Worm (Caenorhabditis elegans) whole organism, mixed stage, embryonic: ENCODE data around the gene clec-32.

Experiments used
- elt-3 ChIP-seq: fragments of 150-350 bp; optimal IDR thresholded peaks from 2 replicates; lab custom pipeline; 2014; ENCODE audit warnings: missing biosample characterization, missing genetic modification characterization
- snpc-4 ChIP-seq: fragments of 150-350 bp; optimal IDR thresholded peaks from 2 replicates; lab custom pipeline; 2014; ENCODE audit warnings: missing biosample characterization, missing genetic modification characterization

DNA sequence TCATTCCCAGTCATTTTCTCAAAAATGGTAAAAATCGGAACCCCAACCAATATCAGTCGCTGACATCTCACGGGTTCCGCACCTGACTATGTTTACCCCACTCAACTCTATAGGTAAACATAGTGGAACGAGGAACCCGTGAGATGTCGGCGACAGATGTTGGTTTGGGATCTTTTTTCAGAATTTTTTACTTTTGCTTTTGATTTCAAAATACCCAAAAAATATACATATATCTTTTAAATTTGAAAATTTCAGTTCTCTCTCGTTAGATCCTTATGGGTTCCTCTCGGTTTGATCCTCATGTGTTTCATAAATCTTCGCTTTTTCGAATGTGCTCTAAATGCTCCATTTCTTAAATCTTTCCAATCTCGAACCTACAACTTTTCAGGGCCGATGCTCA is 12.0 kb upstream of the clec-32 start, which contains the start of gene srw-23:
- no peak for TF ChIP-seq elt-3 (tag; lab: Kevin White, UChicago)
- TF ChIP-seq snpc-4 (tag; lab: Kevin White, UChicago) = no peak
